Worm (Caenorhabditis elegans): ENCODE results near the gene T19H5.7.

Gene T19H5.7

ce11 chrII:9507181-9507580, 27.3 kb upstream of the T19H5.7 start, which contains the start of gene gcy-3:
Gene gcy-3, minus strand, starts transcription at chrII:9507281.
- TF ChIP-seq ets-7 (tag; optimal IDR thresholded peaks at IDR 0.05) (no peak), sea-1 (GFP tag; conservative IDR thresholded peaks at IDR 0.05) (no peak), tbx-11 (GFP tag; IDR thresholded peaks at IDR 0.05) (no peak), F13C5.2 (tag; optimal IDR thresholded peaks at IDR 0.05) (no peak), ama-1 (optimal IDR thresholded peaks at IDR 0.05) (no peak), aly-1 (tag; optimal IDR thresholded peaks at IDR 0.05) (no peak), tbx-37 (GFP tag; conservative IDR thresholded peaks at IDR 0.05) (no peak), tra-4 (tag; optimal IDR thresholded peaks at IDR 0.05) (no peak), ceh-36 (tag; optimal IDR thresholded peaks at IDR 0.05) (no peak), flt-1 (GFP tag; IDR thresholded peaks at IDR 0.05) (no peak), B0310.2 (tag; optimal IDR thresholded peaks at IDR 0.05) (no peak)

ce11 chrII:9501955-9502354, 22.0 kb upstream of the T19H5.7 start:
- TF ChIP-seq tbx-11 (GFP tag; IDR thresholded peaks at IDR 0.05) (no peak), hmbx-1 (tag; optimal IDR thresholded peaks at IDR 0.05) (no peak), ets-7 (tag; optimal IDR thresholded peaks at IDR 0.05) (no peak), hnd-1 (tag; optimal IDR thresholded peaks at IDR 0.05) (no peak), tbx-37 (GFP tag; conservative IDR thresholded peaks at IDR 0.05) (no peak), aly-1 (tag; optimal IDR thresholded peaks at IDR 0.05) (no peak), pes-1 (GFP tag; IDR thresholded peaks at IDR 0.05) (no peak), flt-1 (GFP tag; IDR thresholded peaks at IDR 0.05) (no peak), tra-4 (tag; optimal IDR thresholded peaks at IDR 0.05) (no peak), ama-1 (optimal IDR thresholded peaks at IDR 0.05) (no peak), ceh-36 (tag; optimal IDR thresholded peaks at IDR 0.05) (no peak), B0310.2 (tag; optimal IDR thresholded peaks at IDR 0.05) (no peak), sea-1 (GFP tag; conservative IDR thresholded peaks at IDR 0.05) (no peak), hmg-4 (GFP tag; optimal IDR thresholded peaks at IDR 0.05) (no peak), F13C5.2 (tag; optimal IDR thresholded peaks at IDR 0.05) (no peak), scrt-1 (GFP tag; IDR thresholded peaks at IDR 0.05) (no peak), ceh-13 (GFP tag; optimal IDR thresholded peaks at IDR 0.05) (no peak)

- TF ChIP-seq hmg-4 (GFP tag; optimal IDR thresholded peaks at IDR 0.05) (no peak), scrt-1 (GFP tag; IDR thresholded peaks at IDR 0.05) (no peak), tbx-37 (GFP tag; conservative IDR thresholded peaks at IDR 0.05) (no peak), F13C5.2 (tag; optimal IDR thresholded peaks at IDR 0.05) (no peak), hmbx-1 (tag; optimal IDR thresholded peaks at IDR 0.05) (no peak), flt-1 (GFP tag; IDR thresholded peaks at IDR 0.05) (no peak)
These were observed 21.0 kb upstream of the T19H5.7 start for ce11 chrII:9500926-9501325.

- TF ChIP-seq aly-1 (tag; optimal IDR thresholded peaks at IDR 0.05), result no peak
- TF ChIP-seq tbx-11 (GFP tag; IDR thresholded peaks at IDR 0.05), result no peak
- TF ChIP-seq hnd-1 (tag; optimal IDR thresholded peaks at IDR 0.05), result no peak
- no peak for TF ChIP-seq ceh-36 (tag; optimal IDR thresholded peaks at IDR 0.05)
- no peak for TF ChIP-seq B0310.2 (tag; optimal IDR thresholded peaks at IDR 0.05)
- TF ChIP-seq tra-4 (tag; optimal IDR thresholded peaks at IDR 0.05), result no peak
- no peak for TF ChIP-seq F13C5.2 (tag; optimal IDR thresholded peaks at IDR 0.05)
- TF ChIP-seq hmbx-1 (tag; optimal IDR thresholded peaks at IDR 0.05), result no peak
- no peak for TF ChIP-seq hmg-4 (GFP tag; optimal IDR thresholded peaks at IDR 0.05)
- no peak for TF ChIP-seq sea-1 (GFP tag; conservative IDR thresholded peaks at IDR 0.05)
- TF ChIP-seq scrt-1 (GFP tag; IDR thresholded peaks at IDR 0.05), result no peak
- TF ChIP-seq flt-1 (GFP tag; IDR thresholded peaks at IDR 0.05), result no peak
- TF ChIP-seq ets-7 (tag; optimal IDR thresholded peaks at IDR 0.05), result no peak
- no peak for TF ChIP-seq ama-1 (optimal IDR thresholded peaks at IDR 0.05)
- TF ChIP-seq tbx-37 (GFP tag; conservative IDR thresholded peaks at IDR 0.05), result no peak
- TF ChIP-seq pes-1 (GFP tag; IDR thresholded peaks at IDR 0.05), result no peak
- no peak for TF ChIP-seq ceh-13 (GFP tag; optimal IDR thresholded peaks at IDR 0.05)
These were observed 18.7 kb upstream of the T19H5.7 start for ce11 chrII:9498589-9498988.

- no peak for TF ChIP-seq pes-1 (GFP tag; IDR thresholded peaks at IDR 0.05)
These were observed 17.4 kb upstream of the T19H5.7 start for ce11 chrII:9497309-9497708.

- TF ChIP-seq pes-1 (GFP tag; IDR thresholded peaks at IDR 0.05) (no peak), flt-1 (GFP tag; IDR thresholded peaks at IDR 0.05) (no peak), hmg-4 (GFP tag; optimal IDR thresholded peaks at IDR 0.05) (no peak), ama-1 (optimal IDR thresholded peaks at IDR 0.05) (no peak), hnd-1 (tag; optimal IDR thresholded peaks at IDR 0.05) (no peak), ets-7 (tag; optimal IDR thresholded peaks at IDR 0.05) (no peak), aly-1 (tag; optimal IDR thresholded peaks at IDR 0.05) (no peak), tbx-37 (GFP tag; conservative IDR thresholded peaks at IDR 0.05) (no peak), ceh-36 (tag; optimal IDR thresholded peaks at IDR 0.05) (no peak), B0310.2 (tag; optimal IDR thresholded peaks at IDR 0.05) (no peak), tra-4 (tag; optimal IDR thresholded peaks at IDR 0.05) (no peak), scrt-1 (GFP tag; IDR thresholded peaks at IDR 0.05) (no peak), sea-1 (GFP tag; conservative IDR thresholded peaks at IDR 0.05) (no peak), hmbx-1 (tag; optimal IDR thresholded peaks at IDR 0.05) (no peak), ceh-13 (GFP tag; optimal IDR thresholded peaks at IDR 0.05) (no peak), tbx-11 (GFP tag; IDR thresholded peaks at IDR 0.05) (no peak), F13C5.2 (tag; optimal IDR thresholded peaks at IDR 0.05) (no peak)
These were observed 13.5 kb upstream of the T19H5.7 start for ce11 chrII:9493242-9494058.

- TF ChIP-seq flt-1 (GFP tag; IDR thresholded peaks at IDR 0.05), result no peak
- TF ChIP-seq hmg-4 (GFP tag; optimal IDR thresholded peaks at IDR 0.05), result peak; percentile 64
These were observed 11.1 kb upstream of the T19H5.7 start for ce11 chrII:9491045-9491444.

- TF ChIP-seq ceh-36 (tag; optimal IDR thresholded peaks at IDR 0.05), result no peak
- no peak for TF ChIP-seq pes-1 (GFP tag; IDR thresholded peaks at IDR 0.05)
- no peak for TF ChIP-seq tra-4 (tag; optimal IDR thresholded peaks at IDR 0.05)
- TF ChIP-seq ceh-13 (GFP tag; optimal IDR thresholded peaks at IDR 0.05), result no peak
- TF ChIP-seq F13C5.2 (tag; optimal IDR thresholded peaks at IDR 0.05), result no peak
- TF ChIP-seq ama-1 (optimal IDR thresholded peaks at IDR 0.05), result no peak
- TF ChIP-seq hnd-1 (tag; optimal IDR thresholded peaks at IDR 0.05), result no peak
- TF ChIP-seq scrt-1 (GFP tag; IDR thresholded peaks at IDR 0.05), result no peak
- no peak for TF ChIP-seq tbx-37 (GFP tag; conservative IDR thresholded peaks at IDR 0.05)
These were observed 10.7 kb upstream of the T19H5.7 start for ce11 chrII:9490589-9490988.

All from whole organism, early embryonic.